Fruit fly (Drosophila melanogaster): ENCODE results near the gene CG13390.

The CG13390 gene

DNA sequence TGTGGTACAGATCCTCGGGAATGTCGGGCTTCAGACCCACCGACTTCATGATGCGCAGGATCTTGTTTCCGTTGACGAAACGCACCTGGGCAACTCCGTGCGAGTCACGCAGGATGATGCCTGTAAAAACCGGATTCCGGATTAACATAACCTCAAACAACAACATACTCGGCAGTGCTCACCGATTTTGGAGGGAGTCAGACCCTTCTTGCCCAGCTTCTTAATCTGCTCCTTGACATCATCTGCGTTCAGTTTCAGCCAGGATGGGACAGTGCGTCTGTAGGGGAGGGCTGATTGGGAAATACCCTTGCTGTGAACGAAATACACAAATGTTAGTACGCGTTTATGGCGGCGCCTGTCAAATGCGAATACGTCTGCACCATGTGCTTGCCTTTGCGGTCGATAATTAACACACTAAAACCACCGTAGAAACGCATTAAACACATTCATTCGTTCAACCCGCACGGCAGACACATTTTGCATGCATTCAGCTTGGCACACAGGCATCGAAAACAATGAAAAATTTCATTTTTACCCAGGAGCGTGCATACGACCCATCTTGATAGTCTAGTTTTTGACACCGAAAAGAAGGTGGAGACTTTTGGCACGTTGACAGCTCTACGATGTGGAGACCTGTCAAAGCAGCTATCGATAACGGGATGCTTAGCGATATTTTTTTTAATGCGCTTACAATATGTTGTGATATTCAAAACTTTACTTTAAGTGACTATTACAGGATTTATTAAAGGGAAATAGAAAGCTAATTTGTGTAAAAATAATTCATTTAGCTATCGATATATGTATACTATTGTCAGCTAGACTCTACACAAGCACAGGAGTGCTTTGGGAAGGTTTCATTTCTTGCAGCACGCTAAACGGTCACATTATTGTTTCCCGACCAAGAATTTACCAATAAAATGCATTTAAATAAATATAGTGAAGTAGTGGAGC lies 12.3 kb downstream of the CG13390 start, which contains the start of the genes RpS13 and CSN8:
RpS13 (minus strand) TSS at position 657 of the 951 bp plus-strand sequence.
CSN8 (plus strand) TSS at position 850 of the 951 bp plus-strand sequence.
- TF ChIP-seq CG32121 (GFP tag; IDR thresholded peaks at IDR 0.05): 0 out of 2 replicates have a peak, but pooled peaks have one; percentile 11
- TF ChIP-seq gl (tag; optimal IDR thresholded peaks at IDR 0.05): no peak
- TF ChIP-seq CG4496 (GFP tag; IDR thresholded peaks at IDR 0.05): 0 out of 3 replicates have a peak, but pooled peaks have one; percentile 18

DNA sequence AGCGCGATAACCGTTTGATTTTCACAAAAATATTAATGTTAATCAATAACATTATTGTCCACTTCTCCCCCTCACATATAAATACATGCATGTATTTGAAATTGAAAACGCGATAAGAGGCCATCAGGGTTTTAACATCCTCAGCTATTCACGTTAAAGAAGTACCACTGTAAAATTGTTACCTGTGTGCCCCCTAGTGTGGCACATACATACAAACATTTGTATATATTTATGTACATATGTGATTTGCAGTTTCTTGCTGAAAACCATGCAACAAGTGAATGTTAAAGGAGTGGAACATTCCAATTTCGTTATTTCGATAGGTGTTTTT lies 13.7 kb downstream of the CG13390 start:
- TF ChIP-seq rn (GFP tag; IDR thresholded peaks at IDR 0.05) (no peak), CG4496 (GFP tag; IDR thresholded peaks at IDR 0.05) (peak; percentile 6; the same call in 1 of the 3 replicates), CG9948 (tag; optimal IDR thresholded peaks at IDR 0.05) (no peak), EcR (GFP tag; optimal IDR thresholded peaks at IDR 0.05) (no peak), Pif1A (GFP tag; optimal IDR thresholded peaks at IDR 0.05) (no peak)

DNA sequence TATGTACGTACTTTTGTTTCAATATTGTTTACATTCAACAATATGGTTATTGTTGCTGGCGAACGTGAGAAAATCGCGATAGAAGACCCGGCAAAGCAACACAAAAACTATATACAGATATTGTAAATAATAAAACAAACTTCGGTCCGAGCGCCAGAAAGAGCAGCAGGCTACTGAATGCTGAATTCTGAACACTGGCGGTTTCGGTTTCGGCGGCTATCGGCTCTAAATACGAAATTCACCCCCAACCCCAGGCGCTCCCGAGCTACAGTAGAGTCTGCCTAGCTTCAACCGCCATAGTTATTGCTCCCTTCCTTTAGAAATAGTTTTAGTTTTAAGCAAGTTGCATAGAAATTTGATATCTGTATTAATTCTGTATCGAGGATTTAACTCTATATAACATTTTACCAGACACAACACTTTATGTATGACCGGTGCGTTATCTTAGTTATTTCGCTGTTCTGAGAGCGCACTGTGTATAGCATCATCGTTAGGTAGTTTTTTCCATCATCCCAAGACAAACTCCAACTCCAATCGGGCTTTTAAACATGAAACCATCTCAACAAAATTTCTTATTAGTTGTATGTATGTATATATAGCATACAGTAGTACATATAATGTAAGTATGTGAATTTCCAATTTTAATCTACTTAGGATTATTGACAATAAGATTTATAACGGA lies 14.2 kb downstream of the CG13390 start, which contains the start of gene CG7627:
CG7627 (minus strand) TSS at position 197 of the 682 bp plus-strand sequence.
- TF ChIP-seq Snoo (tag; optimal IDR thresholded peaks at IDR 0.05) (peak; percentile 49), fd96Ca (GFP tag; IDR thresholded peaks at IDR 0.05) (peak; percentile 78; the same call in 2 of the 3 replicates), CG10348 (GFP tag; IDR thresholded peaks at IDR 0.05) (peak; percentile 35; the same call in 1 of the 2 replicates), CG17806 (tag; optimal IDR thresholded peaks at IDR 0.05) (peak; percentile 46), rn (GFP tag; IDR thresholded peaks at IDR 0.05) (peak; percentile 45), D1 (tag; optimal IDR thresholded peaks at IDR 0.05) (no peak), gl (tag; optimal IDR thresholded peaks at IDR 0.05) (peak; percentile 7), Ets98B (GFP tag; IDR thresholded peaks at IDR 0.05) (peak; percentile 66), CG34367 (tag; optimal IDR thresholded peaks at IDR 0.05) (peak; percentile 26), CG15710 (tag; optimal IDR thresholded peaks at IDR 0.05) (peak; percentile 40), CG14655 (GFP tag; optimal IDR thresholded peaks at IDR 0.05) (peak; percentile 68), CG32121 (GFP tag; IDR thresholded peaks at IDR 0.05) (peak; percentile 54), Pif1B (GFP tag; optimal IDR thresholded peaks at IDR 0.05) (peak; percentile 13), CG12605 (GFP tag; IDR thresholded peaks at IDR 0.05) (peak; percentile 59), EcR (GFP tag; optimal IDR thresholded peaks at IDR 0.05) (no peak), CG4496 (GFP tag; IDR thresholded peaks at IDR 0.05) (peak; percentile 80), Pif1A (GFP tag; optimal IDR thresholded peaks at IDR 0.05) (peak; percentile 43), CG8159 (tag; optimal IDR thresholded peaks at IDR 0.05) (peak; percentile 63), CG9948 (tag; optimal IDR thresholded peaks at IDR 0.05) (peak; percentile 51), CG13204 (GFP tag; optimal IDR thresholded peaks at IDR 0.05) (no peak), CG8301 (tag; optimal IDR thresholded peaks at IDR 0.05) (peak; percentile 58)

DNA sequence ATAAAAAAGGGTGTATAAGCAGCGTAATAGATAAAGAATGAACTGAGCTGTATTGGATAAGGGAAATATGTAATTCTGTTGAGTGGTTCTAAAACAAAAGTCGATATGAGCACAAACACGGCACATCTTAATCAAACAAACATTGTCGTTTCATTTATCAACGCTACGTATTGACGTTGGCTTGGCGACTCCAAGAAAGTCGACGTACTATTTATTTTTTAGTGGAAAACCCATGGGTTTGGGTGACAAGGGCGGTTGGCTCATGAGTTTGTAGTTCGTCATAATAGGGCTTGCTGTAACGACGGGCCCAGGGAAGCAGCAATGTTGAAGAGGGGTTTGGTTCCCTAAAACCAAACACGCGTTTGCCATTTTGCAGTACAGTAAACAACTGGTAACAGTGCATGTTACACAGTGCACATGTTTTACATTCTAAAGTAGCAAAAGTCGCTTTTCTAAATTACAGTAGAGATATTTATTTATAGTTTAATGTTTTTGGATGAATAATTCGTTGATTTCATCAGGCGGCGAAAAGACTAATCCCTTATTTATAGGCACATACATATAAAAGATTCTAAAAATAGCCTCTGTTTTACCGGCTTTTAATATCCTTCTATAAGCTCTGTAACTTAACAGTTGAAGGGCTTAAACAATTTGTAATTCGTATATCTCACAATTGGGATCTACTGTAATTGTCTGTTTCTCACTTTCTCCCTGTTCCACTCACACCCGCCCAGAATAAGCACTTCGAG lies 15.2 kb downstream of the CG13390 start:
- TF ChIP-seq rn (GFP tag; IDR thresholded peaks at IDR 0.05): no peak
- no peak for TF ChIP-seq CG12605 (GFP tag; IDR thresholded peaks at IDR 0.05)
- peak; percentile 7 for TF ChIP-seq D1 (tag; optimal IDR thresholded peaks at IDR 0.05)
- TF ChIP-seq CG8159 (tag; optimal IDR thresholded peaks at IDR 0.05): peak; percentile 56
- peak; percentile 30 for TF ChIP-seq Snoo (tag; optimal IDR thresholded peaks at IDR 0.05)
- TF ChIP-seq CG9948 (tag; optimal IDR thresholded peaks at IDR 0.05): peak; percentile 57
- TF ChIP-seq Ets98B (GFP tag; IDR thresholded peaks at IDR 0.05): no peak
- TF ChIP-seq fd96Ca (GFP tag; IDR thresholded peaks at IDR 0.05): no peak
- peak; percentile 59 for TF ChIP-seq CG8301 (tag; optimal IDR thresholded peaks at IDR 0.05)
- no peak for TF ChIP-seq CG32121 (GFP tag; IDR thresholded peaks at IDR 0.05)
- TF ChIP-seq CG15710 (tag; optimal IDR thresholded peaks at IDR 0.05): peak; percentile 64
- TF ChIP-seq CG14655 (GFP tag; optimal IDR thresholded peaks at IDR 0.05): peak; percentile 67
- TF ChIP-seq CG10348 (GFP tag; IDR thresholded peaks at IDR 0.05): no peak
- TF ChIP-seq Pif1A (GFP tag; optimal IDR thresholded peaks at IDR 0.05): peak; percentile 46
- no peak for TF ChIP-seq Pif1B (GFP tag; optimal IDR thresholded peaks at IDR 0.05)
- peak; percentile 37 for TF ChIP-seq CG34367 (tag; optimal IDR thresholded peaks at IDR 0.05)
- TF ChIP-seq CG17806 (tag; optimal IDR thresholded peaks at IDR 0.05): peak; percentile 38
- TF ChIP-seq gl (tag; optimal IDR thresholded peaks at IDR 0.05): no peak
- TF ChIP-seq CG4496 (GFP tag; IDR thresholded peaks at IDR 0.05): peak; percentile 40; the same call in 1 of the 3 replicates
- no peak for TF ChIP-seq CG13204 (GFP tag; optimal IDR thresholded peaks at IDR 0.05)
- TF ChIP-seq EcR (GFP tag; optimal IDR thresholded peaks at IDR 0.05): no peak

DNA sequence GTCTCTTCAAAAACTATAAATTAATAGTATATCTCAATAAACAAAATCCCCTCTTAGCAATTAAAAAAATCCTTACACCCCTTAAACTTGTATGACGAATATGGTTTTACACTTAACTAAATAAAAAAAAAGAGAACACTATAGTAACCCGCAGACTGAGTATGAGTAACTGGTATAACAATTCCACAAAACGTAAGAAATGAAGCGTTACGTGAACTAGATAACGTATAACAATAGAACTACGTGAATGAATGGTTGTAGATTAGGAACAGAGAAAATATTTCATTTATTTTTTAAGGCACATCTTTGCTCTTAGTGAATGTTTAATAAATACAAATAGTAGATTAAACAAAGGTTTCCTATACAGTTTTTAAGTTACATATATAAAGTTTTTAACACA lies 21.2 kb downstream of the CG13390 start:
- TF ChIP-seq CG32121 (GFP tag; IDR thresholded peaks at IDR 0.05) (no peak), CG34367 (tag; optimal IDR thresholded peaks at IDR 0.05) (no peak), Ets98B (GFP tag; IDR thresholded peaks at IDR 0.05) (no peak), CG14655 (GFP tag; optimal IDR thresholded peaks at IDR 0.05) (no peak), Snoo (tag; optimal IDR thresholded peaks at IDR 0.05) (no peak), EcR (GFP tag; optimal IDR thresholded peaks at IDR 0.05) (no peak), gl (tag; optimal IDR thresholded peaks at IDR 0.05) (no peak)

Data from whole organism, pupa.